Fruit fly (Drosophila melanogaster) whole organism, embryonic: Measurements from ENCODE around the gene Bx.

Experiments
- ATbp ChIP-seq: fragments of 200-800 bp; sonication (Bioruptor generic); optimal IDR thresholded peaks from 2 replicates; lab custom pipeline; 2017; ENCODE audit warnings: missing biosample characterization, mild to moderate bottlenecking, missing genetic modification characterization, missing genetic modification reagents
- Aef1 ChIP-seq: fragments of 200-800 bp; sonication (Bioruptor generic); IDR thresholded peaks from 3 replicates; pipeline ENCODE4 v1.3.6; 2022; ENCODE audit warnings: missing biosample characterization, missing genetic modification characterization
- Antp ChIP-seq: fragments of 200-800 bp; sonication (Bioruptor generic); optimal IDR thresholded peaks from 3 replicates; lab custom pipeline; 2016; ENCODE audit warnings: missing biosample characterization, missing genetic modification characterization
- Atf-2 ChIP-seq: fragments of 200-800 bp; sonication (Bioruptor generic); optimal IDR thresholded peaks from 2 replicates; lab custom pipeline; 2016; ENCODE audit warnings: missing biosample characterization, missing genetic modification characterization
- BtbVII ChIP-seq: fragments of 200-800 bp; sonication (Bioruptor generic); optimal IDR thresholded peaks from 3 replicates; lab custom pipeline; 2017; ENCODE audit warnings: missing biosample characterization, mild to moderate bottlenecking, missing genetic modification characterization
- CG10267 ChIP-seq: fragments of 200-800 bp; sonication (Bioruptor generic); optimal IDR thresholded peaks from 2 replicates; lab custom pipeline; 2018; ENCODE audit warnings: missing biosample characterization, mild to moderate bottlenecking, missing genetic modification characterization, moderate library complexity
- CG10431 ChIP-seq: fragments of 200-800 bp; sonication (Bioruptor generic); optimal IDR thresholded peaks from 3 replicates; lab custom pipeline; 2018; ENCODE audit warnings: missing biosample characterization, mild to moderate bottlenecking, missing genetic modification characterization
- CG10959 ChIP-seq: fragments of 200-800 bp; sonication (Bioruptor generic); IDR thresholded peaks from 2 replicates; pipeline ENCODE4 v1.3.6; 2022; ENCODE audit warnings: missing biosample characterization, missing genetic modification characterization
- CG11560 ChIP-seq: fragments of 200-800 bp; sonication (Bioruptor generic); IDR thresholded peaks from 3 replicates; pipeline ENCODE4 v1.3.6; 2022; ENCODE audit warnings: missing biosample characterization, missing genetic modification characterization
- CG12942 ChIP-seq: fragments of 200-800 bp; sonication (Bioruptor generic); optimal IDR thresholded peaks from 3 replicates; lab custom pipeline; 2016; ENCODE audit warnings: missing biosample characterization, missing genetic modification characterization
- CG15269 ChIP-seq: fragments of 200-800 bp; sonication (Bioruptor generic); optimal IDR thresholded peaks from 2 replicates; lab custom pipeline; 2018; ENCODE audit warnings: missing biosample characterization, mild to moderate bottlenecking, missing genetic modification characterization, moderate library complexity
- CG17359 ChIP-seq: fragments of 200-800 bp; sonication (Bioruptor generic); optimal IDR thresholded peaks from 3 replicates; lab custom pipeline; 2018; ENCODE audit warnings: missing biosample characterization, mild to moderate bottlenecking, missing genetic modification characterization, moderate library complexity
- CG18262 ChIP-seq: fragments of 200-800 bp; optimal IDR thresholded peaks from 3 replicates; lab custom pipeline; 2019; ENCODE audit warnings: missing biosample characterization, mild to moderate bottlenecking, missing genetic modification characterization, moderate library complexity
- CG2678 ChIP-seq: fragments of 200-800 bp; sonication (Bioruptor generic); optimal IDR thresholded peaks from 3 replicates; lab custom pipeline; 2019; ENCODE audit warnings: missing biosample characterization, mild to moderate bottlenecking, missing genetic modification characterization, moderate library complexity
- CG30403 ChIP-seq: fragments of 200-800 bp; sonication (Bioruptor generic); optimal IDR thresholded peaks from 3 replicates; lab custom pipeline; 2016; ENCODE audit warnings: missing biosample characterization, missing genetic modification characterization
- CG31441 ChIP-seq: fragments of 200-800 bp; sonication (Bioruptor generic); IDR thresholded peaks from 2 replicates; pipeline ENCODE4 v1.3.6; 2022; ENCODE audit warnings: missing biosample characterization, missing genetic modification characterization
- CG4730 ChIP-seq: fragments of 200-800 bp; sonication (Bioruptor generic); IDR thresholded peaks from 2 replicates; pipeline ENCODE4 v1.3.6; 2022; ENCODE audit warnings: missing biosample characterization, missing genetic modification characterization
- CG4820 ChIP-seq: fragments of 200-800 bp; sonication (Bioruptor generic); optimal IDR thresholded peaks from 3 replicates; lab custom pipeline; 2016; ENCODE audit warnings: missing biosample characterization, missing genetic modification characterization
- CG6175 ChIP-seq: fragments of 200-800 bp; sonication (Bioruptor generic); IDR thresholded peaks from 3 replicates; pipeline ENCODE4 v1.3.6; 2022; ENCODE audit warnings: missing biosample characterization, missing genetic modification characterization
- CG8388 ChIP-seq: fragments of 200-800 bp; sonication (Bioruptor generic); optimal IDR thresholded peaks from 2 replicates; lab custom pipeline; 2019; ENCODE audit warnings: missing biosample characterization, mild to moderate bottlenecking, missing genetic modification characterization, moderate library complexity
- CG8924 ChIP-seq: fragments of 200-800 bp; optimal IDR thresholded peaks from 3 replicates; lab custom pipeline; 2019; ENCODE audit warnings: missing biosample characterization, mild to moderate bottlenecking, missing genetic modification characterization, moderate library complexity
- CG8944 ChIP-seq: fragments of 200-800 bp; sonication (Bioruptor generic); optimal IDR thresholded peaks from 3 replicates; lab custom pipeline; 2016; ENCODE audit warnings: missing biosample characterization, missing genetic modification characterization
- CG9609 ChIP-seq: fragments of 200-800 bp; sonication (Bioruptor generic); optimal IDR thresholded peaks from 3 replicates; lab custom pipeline; 2016; ENCODE audit warnings: missing biosample characterization, missing genetic modification characterization
- CG9727 ChIP-seq: fragments of 200-800 bp; sonication (Bioruptor generic); optimal IDR thresholded peaks from 3 replicates; lab custom pipeline; 2017; ENCODE audit warnings: missing biosample characterization, mild to moderate bottlenecking, missing genetic modification characterization
- CHES-1-like ChIP-seq: fragments of 200-800 bp; sonication (Bioruptor generic); optimal IDR thresholded peaks from 2 replicates; lab custom pipeline; 2016; ENCODE audit warnings: missing biosample characterization, missing genetic modification characterization
- Chrac-16 ChIP-seq: fragments of 200-800 bp; sonication (Bioruptor generic); optimal IDR thresholded peaks from 3 replicates; lab custom pipeline; 2016; ENCODE audit warnings: missing biosample characterization, missing genetic modification characterization
- Dp ChIP-seq: fragments of 200-800 bp; sonication (Bioruptor generic); optimal IDR thresholded peaks from 2 replicates; lab custom pipeline; 2018; ENCODE audit warnings: missing biosample characterization, mild to moderate bottlenecking, missing genetic modification characterization, moderate library complexity
- Drgx ChIP-seq: fragments of 200-800 bp; sonication (Bioruptor generic); IDR thresholded peaks from 2 replicates; pipeline ENCODE4 v1.3.6; 2022; ENCODE audit warnings: missing biosample characterization, missing genetic modification characterization
- HmgD ChIP-seq: fragments of 200-800 bp; sonication (Bioruptor generic); optimal IDR thresholded peaks from 3 replicates; lab custom pipeline; 2016; ENCODE audit warnings: missing biosample characterization, missing genetic modification characterization
- MBD-R2 ChIP-seq: fragments of 200-800 bp; sonication (Bioruptor generic); IDR thresholded peaks from 2 replicates; pipeline ENCODE4 v1.3.6; 2022; ENCODE audit warnings: missing biosample characterization, missing genetic modification characterization
- MTF-1 ChIP-seq: fragments of 200-800 bp; sonication (Bioruptor generic); optimal IDR thresholded peaks from 2 replicates; lab custom pipeline; 2018; ENCODE audit warnings: missing biosample characterization, mild to moderate bottlenecking, missing genetic modification characterization, borderline replicate concordance
- NFAT ChIP-seq: fragments of 200-800 bp; sonication (Bioruptor generic); IDR thresholded peaks from 2 replicates; pipeline ENCODE4 v1.3.6; 2022; ENCODE audit warnings: missing biosample characterization, missing genetic modification characterization
- Six4 ChIP-seq: fragments of 200-800 bp; sonication (Bioruptor generic); optimal IDR thresholded peaks from 2 replicates; lab custom pipeline; 2016; ENCODE audit warnings: missing biosample characterization, missing genetic modification characterization
- Sox100B ChIP-seq: fragments of 200-800 bp; sonication (Bioruptor generic); optimal IDR thresholded peaks from 3 replicates; lab custom pipeline; 2018; ENCODE audit warnings: missing biosample characterization, mild to moderate bottlenecking, missing genetic modification characterization
- Sox102F ChIP-seq: fragments of 200-800 bp; sonication (Bioruptor generic); optimal IDR thresholded peaks from 2 replicates; lab custom pipeline; 2018; ENCODE audit warnings: missing biosample characterization, mild to moderate bottlenecking, missing genetic modification characterization, moderate library complexity
- Xbp1 ChIP-seq: fragments of 200-800 bp; sonication (Bioruptor generic); optimal IDR thresholded peaks from 3 replicates; lab custom pipeline; 2016; ENCODE audit warnings: missing biosample characterization, mild to moderate bottlenecking, missing genetic modification characterization
- chif ChIP-seq, 2 experiments: fragments of 200-800 bp; sonication (Bioruptor generic); optimal IDR thresholded peaks; 3 replicates each; lab custom pipeline; 2016; ENCODE audit warnings: missing biosample characterization in 2 of 2, missing genetic modification characterization in 2 of 2
- chinmo ChIP-seq: fragments of 200-800 bp; sonication (Bioruptor generic); IDR thresholded peaks from 4 replicates; pipeline ENCODE4 v1.3.6; 2022; ENCODE audit warnings: missing biosample characterization, missing genetic modification characterization; ENCODE audit not compliant: partially characterized antibody
- dati ChIP-seq: fragments of 200-800 bp; sonication (Bioruptor generic); IDR thresholded peaks from 2 replicates; pipeline ENCODE4 v1.3.6; 2022; ENCODE audit warnings: missing biosample characterization, missing genetic modification characterization
- fd3F ChIP-seq: fragments of 200-800 bp; sonication (Bioruptor generic); optimal IDR thresholded peaks from 2 replicates; lab custom pipeline; 2018; ENCODE audit warnings: missing biosample characterization, mild to moderate bottlenecking, missing genetic modification characterization, moderate library complexity
- gro ChIP-seq: fragments of 200-800 bp; sonication (Bioruptor generic); optimal IDR thresholded peaks from 2 replicates; lab custom pipeline; 2016; ENCODE audit warnings: missing biosample characterization, missing genetic modification characterization
- knrl ChIP-seq: fragments of 200-800 bp; sonication (Bioruptor generic); IDR thresholded peaks from 3 replicates; pipeline ENCODE4 v1.3.6; 2022; ENCODE audit warnings: missing biosample characterization, missing genetic modification characterization; ENCODE audit not compliant: partially characterized antibody
- onecut ChIP-seq: fragments of 200-800 bp; sonication (Bioruptor generic); IDR thresholded peaks from 2 replicates; pipeline ENCODE4 v1.3.6; 2022; ENCODE audit warnings: missing biosample characterization, missing genetic modification characterization
- pum ChIP-seq: fragments of 200-800 bp; sonication (Bioruptor generic); optimal IDR thresholded peaks from 2 replicates; lab custom pipeline; 2016; ENCODE audit warnings: missing biosample characterization, missing genetic modification characterization
- sisA ChIP-seq: fragments of 200-800 bp; sonication (Bioruptor generic); IDR thresholded peaks from 2 replicates; pipeline ENCODE4 v1.3.6; 2022; ENCODE audit warnings: missing biosample characterization, missing genetic modification characterization
- stwl ChIP-seq: fragments of 200-800 bp; sonication (Bioruptor generic); optimal IDR thresholded peaks from 3 replicates; lab custom pipeline; 2018; ENCODE audit warnings: missing biosample characterization, mild to moderate bottlenecking, missing genetic modification characterization, moderate library complexity
- sug ChIP-seq: fragments of 200-800 bp; optimal IDR thresholded peaks from 2 replicates; lab custom pipeline; 2019; ENCODE audit warnings: missing biosample characterization, mild to moderate bottlenecking, missing genetic modification characterization, moderate library complexity
- ttk ChIP-seq: fragments of 200-800 bp; sonication (Bioruptor generic); IDR thresholded peaks from 2 replicates; pipeline ENCODE4 v2.1.2; 2022; ENCODE audit warnings: missing biosample characterization, missing genetic modification characterization
- z ChIP-seq: fragments of 200-800 bp; sonication (Bioruptor generic); IDR thresholded peaks from 3 replicates; pipeline ENCODE4 v1.3.6; 2022; ENCODE audit warnings: missing biosample characterization, missing genetic modification characterization
- zfh1 ChIP-seq: fragments of 200-800 bp; sonication (Bioruptor generic); IDR thresholded peaks from 3 replicates; pipeline ENCODE4 v1.3.6; 2022; ENCODE audit warnings: missing biosample characterization, missing genetic modification characterization

Gene Bx

dm6 chrX:18517415-18517814 is 2.2 kb downstream of the Bx start (continued):
- peak; percentile 6 for TF ChIP-seq CG4820 (GFP tag; lab: Kevin White, UChicago)
- 0 out of 2 replicates have a peak, but pooled peaks have one; percentile 5 for TF ChIP-seq CG10959 (GFP tag; lab: Robert Waterston, UW)
- peak; percentile 62 for TF ChIP-seq Aef1 (GFP tag; lab: Robert Waterston, UW)
- TF ChIP-seq BtbVII, result peak; percentile 16
- peak; percentile 25 for TF ChIP-seq CG18262 (tag; lab: Kevin White, UChicago)
- TF ChIP-seq CG10431 (GFP tag; lab: Kevin White, UChicago), result peak; percentile 55
- peak; percentile 32; the same call in 1 of the 2 replicates for TF ChIP-seq CG31441 (GFP tag; lab: Robert Waterston, UW)
- no peak for TF ChIP-seq Dp (GFP tag; lab: Kevin White, UChicago)
- TF ChIP-seq CG30403 (GFP tag; lab: Kevin White, UChicago), result peak; percentile 26
- peak; percentile 27 for TF ChIP-seq stwl (tag; lab: Kevin White, UChicago)
- 0 out of 3 replicates have a peak, but pooled peaks have one; percentile 12 for TF ChIP-seq CG6175 (GFP tag; lab: Robert Waterston, UW)
- TF ChIP-seq ATbp (GFP tag; lab: Kevin White, UChicago), result peak; percentile 15
- peak; percentile 10 for TF ChIP-seq pum (GFP tag; lab: Kevin White, UChicago)
- TF ChIP-seq MBD-R2 (GFP tag; lab: Robert Waterston, UW), result peak; percentile 22; the same call in 1 of the 2 replicates
- TF ChIP-seq zfh1 (GFP tag; lab: Robert Waterston, UW), result peak; percentile 72
- peak; percentile 20 for TF ChIP-seq CG9727 (GFP tag; lab: Kevin White, UChicago)
- TF ChIP-seq fd3F (GFP tag; lab: Kevin White, UChicago), result no peak
- peak; percentile 41 for TF ChIP-seq Chrac-16 (GFP tag; lab: Kevin White, UChicago)
- no peak for TF ChIP-seq dati
- TF ChIP-seq CG8388 (GFP tag; lab: Kevin White, UChicago), result peak; percentile 6
- TF ChIP-seq Xbp1, result peak; percentile 57
- peak; percentile 5 for TF ChIP-seq CG9609 (GFP tag; lab: Kevin White, UChicago)
- TF ChIP-seq Sox102F, result peak; percentile 45
- TF ChIP-seq NFAT (GFP tag; lab: Robert Waterston, UW), result 0 out of 2 replicates have a peak, but pooled peaks have one; percentile 11
- TF ChIP-seq gro (GFP tag; lab: Kevin White, UChicago), result no peak
- TF ChIP-seq CG8944 (GFP tag; lab: Kevin White, UChicago), result peak; percentile 4
- 0 out of 3 replicates have a peak, but pooled peaks have one; percentile 39 for TF ChIP-seq z (GFP tag; lab: Robert Waterston, UW)
- peak; percentile 25 for TF ChIP-seq CHES-1-like (GFP tag; lab: Kevin White, UChicago)
- peak; percentile 43 for TF ChIP-seq HmgD (GFP tag; lab: Kevin White, UChicago)
- 0 out of 2 replicates have a peak, but pooled peaks have one; percentile 19 for TF ChIP-seq Drgx (GFP tag; lab: Robert Waterston, UW)
- peak; percentile 72 for TF ChIP-seq onecut (GFP tag; lab: Robert Waterston, UW)
- no peak for TF ChIP-seq CG11560 (tag; lab: Robert Waterston, UW)
- peak; percentile 92 for TF ChIP-seq CG17359 (tag; lab: Kevin White, UChicago)
- TF ChIP-seq CG8924 (tag; lab: Kevin White, UChicago), result no peak
- TF ChIP-seq knrl (GFP tag; lab: Robert Waterston, UW), result peak; percentile 33; the same call in 1 of the 3 replicates
- no peak for TF ChIP-seq Sox100B (GFP tag; lab: Kevin White, UChicago)
- TF ChIP-seq chinmo (GFP tag; lab: Robert Waterston, UW), result 0 out of 4 replicates have a peak, but pooled peaks have one; percentile 35
- peak; percentile 5 for TF ChIP-seq Antp
- peak; percentile 15; the same call in 1 of the 2 replicates for TF ChIP-seq ttk (GFP tag; lab: Robert Waterston, UW)
- peak; percentile 42 for TF ChIP-seq MTF-1 (GFP tag; lab: Kevin White, UChicago)
- peak; percentile 38 for TF ChIP-seq Atf-2
- TF ChIP-seq CG4730, result 0 out of 2 replicates have a peak, but pooled peaks have one; percentile 7
- TF ChIP-seq CG12942, result no peak
- TF ChIP-seq CG2678 (tag; lab: Kevin White, UChicago), result peak; percentile 8
- TF ChIP-seq Six4 (GFP tag; lab: Kevin White, UChicago), result no peak
- TF ChIP-seq CG15269 (tag; lab: Kevin White, UChicago), result peak; percentile 47
- TF ChIP-seq chif (GFP tag; optimal IDR thresholded peaks at IDR 0.05; lab: Kevin White, UChicago), result peak in 1 of 2 experiments; percentile 59
- TF ChIP-seq sisA, result 0 out of 2 replicates have a peak, but pooled peaks have one; percentile 32
- peak; percentile 6 for TF ChIP-seq CG10267
- TF ChIP-seq sug (tag; lab: Kevin White, UChicago), result no peak
